Fruit fly (Drosophila melanogaster): ENCODE measurements around the gene glec.

The glec gene

dm6 chr3R:21849988-21850460 is 6.0 kb downstream of the glec start (continued):
- TF ChIP-seq tio (GFP tag; optimal IDR thresholded peaks at IDR 0.05), result peak; percentile 27
- peak; percentile 61 for TF ChIP-seq CG12391 (tag; optimal IDR thresholded peaks at IDR 0.05)
- TF ChIP-seq pnt (GFP tag; optimal IDR thresholded peaks at IDR 0.05), result peak; percentile 33
- TF ChIP-seq Hr39 (optimal IDR thresholded peaks at IDR 0.05), result no peak
- TF ChIP-seq CG4854 (GFP tag; optimal IDR thresholded peaks at IDR 0.05), result no peak
- TF ChIP-seq Ptx1 (GFP tag; IDR thresholded peaks at IDR 0.05), result no peak; the same call in 1 of the 2 replicates
- no peak for TF ChIP-seq CG4282 (GFP tag; optimal IDR thresholded peaks at IDR 0.05)
- peak; percentile 55 for TF ChIP-seq CoRest (tag; optimal IDR thresholded peaks at IDR 0.05)
- TF ChIP-seq sens (GFP tag), result peak; percentile 93
- TF ChIP-seq CG15601 (tag; optimal IDR thresholded peaks at IDR 0.05), result peak; percentile 50
- no peak for TF ChIP-seq CG2202 (tag; optimal IDR thresholded peaks at IDR 0.05)
- peak; percentile 58 for TF ChIP-seq CG18262 (tag; optimal IDR thresholded peaks at IDR 0.05)
- TF ChIP-seq p53 (GFP tag; optimal IDR thresholded peaks at IDR 0.05), result no peak
- TF ChIP-seq sob (GFP tag; IDR thresholded peaks at IDR 0.05), result peak; percentile 53; the same call in 1 of the 2 replicates
- 0 out of 3 replicates have a peak, but pooled peaks have one; percentile 25 for TF ChIP-seq CG11695 (GFP tag; IDR thresholded peaks at IDR 0.05)
- peak; percentile 9 for TF ChIP-seq chn (GFP tag; optimal IDR thresholded peaks at IDR 0.05)
- TF ChIP-seq CG9609 (GFP tag; optimal IDR thresholded peaks at IDR 0.05), result peak; percentile 36
- TF ChIP-seq Hsf (GFP tag; optimal IDR thresholded peaks at IDR 0.05), result peak; percentile 59
- TF ChIP-seq CG6254 (GFP tag; optimal IDR thresholded peaks at IDR 0.05), result peak; percentile 15
- TF ChIP-seq CG12219 (GFP tag; optimal IDR thresholded peaks at IDR 0.05), result peak; percentile 18
- TF ChIP-seq Pdp1 (GFP tag; optimal IDR thresholded peaks at IDR 0.05), result peak; percentile 5 to 21
- TF ChIP-seq CG15073 (GFP tag; optimal IDR thresholded peaks at IDR 0.05), result no peak
- TF ChIP-seq CG10959 (GFP tag; IDR thresholded peaks at IDR 0.05), result 0 out of 2 replicates have a peak, but pooled peaks have one; percentile 28
- no peak for TF ChIP-seq sqz (GFP tag; optimal IDR thresholded peaks at IDR 0.05)
- no peak for TF ChIP-seq D19A (tag; optimal IDR thresholded peaks at IDR 0.05)
- TF ChIP-seq Side (GFP tag; optimal IDR thresholded peaks at IDR 0.05), result peak; percentile 44
- TF ChIP-seq amos (GFP tag; IDR thresholded peaks at IDR 0.05; ENCODE audit: partially characterized antibody), result peak; percentile 15; the same call in 1 of the 2 replicates
- peak; percentile 17 for TF ChIP-seq CG18599 (GFP tag; optimal IDR thresholded peaks at IDR 0.05)
- TF ChIP-seq CG32767 (GFP tag; IDR thresholded peaks at IDR 0.05), result no peak; the same call in 1 of the 2 replicates
- TF ChIP-seq Mes4 (GFP tag; optimal IDR thresholded peaks at IDR 0.05), result peak; percentile 55
- TF ChIP-seq CG14050 (GFP tag; IDR thresholded peaks at IDR 0.05), result no peak
- TF ChIP-seq dmrt11E (tag; optimal IDR thresholded peaks at IDR 0.05), result peak; percentile 54
- TF ChIP-seq YL-1 (GFP tag; optimal IDR thresholded peaks at IDR 0.05), result peak; percentile 1
- TF ChIP-seq E2f2 (GFP tag; IDR thresholded peaks at IDR 0.05), result no peak
- TF ChIP-seq CG9437 (GFP tag; optimal IDR thresholded peaks at IDR 0.05), result peak; percentile 11
- TF ChIP-seq CG11398 (GFP tag; optimal IDR thresholded peaks at IDR 0.05), result peak; percentile 40
- no peak for TF ChIP-seq BEAF-32 (GFP tag; optimal IDR thresholded peaks at IDR 0.05)
- TF ChIP-seq Xbp1 (GFP tag; optimal IDR thresholded peaks at IDR 0.05), result peak; percentile 59
- TF ChIP-seq dmrt99B (tag; optimal IDR thresholded peaks at IDR 0.05), result peak; percentile 27
- TF ChIP-seq NC2α (GFP tag; optimal IDR thresholded peaks at IDR 0.05), result peak; percentile 43
- TF ChIP-seq CG9727 (GFP tag; optimal IDR thresholded peaks at IDR 0.05), result peak; percentile 23
- peak; percentile 64; the same call in 1 of the 3 replicates for TF ChIP-seq ken (GFP tag; IDR thresholded peaks at IDR 0.05)
- TF ChIP-seq en (GFP tag; optimal IDR thresholded peaks at IDR 0.05), result no peak
- TF ChIP-seq CG8478 (optimal IDR thresholded peaks at IDR 0.05), result no peak
- TF ChIP-seq Med (GFP tag), result peak; percentile 73
- peak; percentile 14 for TF ChIP-seq CG8924 (tag; optimal IDR thresholded peaks at IDR 0.05)
- no peak for TF ChIP-seq MESR4 (GFP tag; optimal IDR thresholded peaks at IDR 0.05)
- TF ChIP-seq Hr78 (GFP tag; optimal IDR thresholded peaks at IDR 0.05), result peak in 1 of 2 experiments; percentile 26
- peak; percentile 13 for TF ChIP-seq ems (GFP tag; optimal IDR thresholded peaks at IDR 0.05)
- TF ChIP-seq Fer2 (tag; optimal IDR thresholded peaks at IDR 0.05), result no peak
- peak; percentile 28 for TF ChIP-seq BtbVII (GFP tag; optimal IDR thresholded peaks at IDR 0.05)
